Fruit fly (Drosophila melanogaster) Kc167 (cell line): ENCODE measurements around the gene CG14294.

ENCODE experiments used
- Myc ChIP-seq: fragments of >200 bp; optimal IDR thresholded peaks from 2 replicates; lab custom pipeline; 2017; ENCODE audit warnings: missing external identifiers
- Sin3A ChIP-seq: fragments of >200 bp; optimal IDR thresholded peaks from 2 replicates; lab custom pipeline; 2018; ENCODE audit warnings: missing external identifiers
- h ChIP-seq: fragments of >200 bp; optimal IDR thresholded peaks from 3 replicates; lab custom pipeline; 2018; ENCODE audit warnings: missing external identifiers
- insv ChIP-seq: fragments of >200 bp; optimal IDR thresholded peaks from 3 replicates; lab custom pipeline; 2018; ENCODE audit warnings: missing external identifiers
- psq ChIP-seq: fragments of >200 bp; optimal IDR thresholded peaks from 2 replicates; lab custom pipeline; 2017; ENCODE audit warnings: missing external identifiers
- ttk ChIP-seq: sonication (Bioruptor generic); optimal IDR thresholded peaks from 2 replicates; lab custom pipeline; 2017; ENCODE audit warnings: missing external identifiers

Gene CG14294

DNA sequence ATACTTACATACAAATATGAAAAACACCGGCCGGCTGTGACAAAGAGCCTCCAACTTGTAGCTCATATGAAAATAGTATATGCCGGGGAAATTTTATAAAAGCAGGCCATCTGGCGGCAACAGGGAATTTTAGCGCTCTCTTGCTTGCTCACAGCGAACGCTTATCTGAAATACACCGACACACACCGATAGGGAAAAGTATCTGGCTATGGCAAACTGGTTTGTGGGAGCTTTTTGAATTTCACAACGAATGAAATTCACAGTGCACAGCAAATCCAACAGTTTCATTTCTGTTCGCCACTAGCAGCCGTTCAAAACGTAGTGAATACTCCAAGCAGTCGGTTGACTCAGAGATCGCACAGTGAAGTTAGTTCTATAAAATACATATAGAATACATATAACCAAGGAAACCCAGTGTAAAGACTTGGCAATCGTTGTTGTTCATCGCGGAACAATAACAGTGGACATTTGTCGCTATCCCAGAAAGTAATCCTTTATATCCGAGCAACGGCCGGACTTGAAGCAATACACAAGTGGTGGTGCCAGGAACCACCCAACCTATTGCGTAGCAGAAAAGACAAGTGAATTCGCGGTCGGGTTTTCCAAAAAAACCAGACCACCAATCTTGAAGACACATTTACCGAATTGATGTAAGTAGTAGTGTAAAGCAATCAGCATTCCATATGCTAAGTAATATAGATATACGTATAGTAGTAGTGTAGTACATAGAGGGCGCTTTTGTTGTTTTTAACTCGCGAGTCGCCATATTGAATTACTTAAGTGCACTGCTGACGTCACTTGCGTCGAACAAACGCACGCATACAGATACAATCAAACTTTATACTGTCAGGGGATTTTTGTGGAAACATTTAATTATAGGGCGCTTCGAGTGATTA is 16.2 kb upstream of the CG14294 start:
- TF ChIP-seq insv (lab: Kevin White, UChicago) (no peak), ttk (no peak), h (lab: Kevin White, UChicago) (no peak), Sin3A (lab: Kevin White, UChicago) (no peak), psq (no peak), Myc (no peak)

dm6 chr3R:18916715-18917253 is 14.7 kb upstream of the CG14294 start:
- TF ChIP-seq h (lab: Kevin White, UChicago) (no peak), ttk (no peak), insv (lab: Kevin White, UChicago) (no peak), Myc (no peak), Sin3A (lab: Kevin White, UChicago) (no peak), psq (no peak)

DNA sequence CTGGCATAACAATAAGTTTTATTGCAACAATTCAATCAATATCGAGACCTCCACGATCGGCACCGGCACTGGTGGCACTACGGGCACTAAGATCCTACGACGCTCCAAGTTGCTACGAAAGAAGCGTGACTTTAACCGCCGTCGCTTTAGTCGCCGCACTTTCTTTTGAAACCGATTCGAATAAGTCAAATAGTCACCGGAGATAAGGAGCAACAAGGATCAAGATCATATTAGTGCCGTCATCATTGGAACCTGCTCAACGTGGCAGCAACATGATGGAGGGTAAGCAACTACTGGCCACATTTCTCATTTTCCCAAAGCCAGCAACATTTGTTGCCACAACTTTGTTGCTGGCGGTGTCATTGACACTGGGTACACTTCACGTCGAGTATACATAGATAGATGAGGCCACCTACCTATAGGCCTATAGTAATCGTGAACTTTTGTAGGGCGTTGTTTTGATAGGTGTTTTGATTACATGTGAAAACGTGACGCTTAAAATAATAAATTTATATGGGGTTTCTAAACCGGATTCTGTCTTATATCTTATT is 13.7 kb upstream of the CG14294 start:
- TF ChIP-seq insv (lab: Kevin White, UChicago) (no peak), psq (no peak), Sin3A (lab: Kevin White, UChicago) (no peak), Myc (no peak), h (lab: Kevin White, UChicago) (no peak), ttk (no peak)

DNA sequence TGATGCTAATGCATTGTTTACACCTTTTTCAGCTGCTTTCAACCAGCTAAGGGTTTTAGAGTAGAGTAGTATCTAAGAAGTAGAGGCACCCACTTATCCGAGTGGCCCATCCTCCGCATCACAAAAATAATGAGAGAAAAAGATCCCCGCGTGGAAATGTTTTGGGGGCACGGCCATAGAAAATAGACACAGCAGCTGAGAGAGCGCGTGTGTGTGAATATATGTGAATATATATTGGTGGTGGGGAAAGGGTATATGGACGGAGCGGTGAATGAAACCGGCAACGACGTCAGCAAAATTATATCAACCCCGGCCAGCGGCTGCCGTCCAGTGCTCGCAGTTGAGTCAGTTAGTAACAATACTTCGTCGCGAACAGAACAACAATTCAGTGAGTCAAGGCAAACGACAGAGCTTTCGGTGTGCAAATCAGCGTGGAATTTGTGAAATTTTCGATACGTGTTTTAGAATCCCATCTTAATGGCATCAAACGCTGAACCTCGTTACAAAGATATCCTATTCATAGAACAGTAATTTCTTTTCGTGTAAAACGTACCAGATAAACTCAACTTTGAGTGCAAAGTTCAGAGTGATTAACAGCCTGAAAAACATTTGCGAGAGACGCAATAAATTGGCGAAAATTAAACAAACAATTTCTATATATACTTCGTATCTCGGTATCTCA is 12.7 kb upstream of the CG14294 start, which contains the start of gene Xrp1:
TSS of gene Xrp1 (plus strand) at position 375 of the 682 bp plus-strand sequence.
- TF ChIP-seq Myc (no peak), psq (no peak), h (lab: Kevin White, UChicago) (no peak), insv (lab: Kevin White, UChicago) (no peak), Sin3A (lab: Kevin White, UChicago) (no peak), ttk (no peak)

dm6 chr3R:18913856-18914593 is 12.0 kb upstream of the CG14294 start:
- no peak for TF ChIP-seq Myc
- no peak for TF ChIP-seq Sin3A (lab: Kevin White, UChicago)
- no peak for TF ChIP-seq ttk

DNA sequence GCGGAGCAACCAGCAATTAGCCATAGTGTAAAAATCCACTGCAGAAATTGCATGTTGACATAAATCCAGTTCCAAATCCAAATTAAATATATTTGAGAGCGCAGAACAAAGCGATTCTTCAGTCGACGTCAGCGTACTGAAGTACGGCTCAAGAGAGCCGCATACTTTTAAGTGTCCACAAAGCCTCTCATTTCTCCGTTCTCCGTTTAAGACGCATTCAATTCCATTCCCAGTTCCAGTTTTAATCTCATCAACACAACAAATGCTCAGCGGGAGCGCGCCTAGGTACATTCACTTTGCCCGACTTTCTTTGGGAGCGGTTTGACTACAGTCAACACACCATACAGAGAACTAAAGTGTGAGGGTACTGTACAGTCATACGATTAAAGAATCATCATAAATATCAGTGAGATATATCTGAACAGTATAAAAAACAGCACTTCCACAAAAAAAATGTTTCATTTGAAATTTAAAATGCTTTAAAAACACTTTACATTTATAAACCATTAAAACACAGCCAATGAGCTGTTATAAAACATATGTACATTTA is 10.8 kb upstream of the CG14294 start, which contains the start of gene Sgsh:
TSS of gene Sgsh (minus strand) at position 141 of the 550 bp plus-strand sequence.
- no peak for TF ChIP-seq h (lab: Kevin White, UChicago)
- TF ChIP-seq Sin3A (lab: Kevin White, UChicago): no peak

DNA sequence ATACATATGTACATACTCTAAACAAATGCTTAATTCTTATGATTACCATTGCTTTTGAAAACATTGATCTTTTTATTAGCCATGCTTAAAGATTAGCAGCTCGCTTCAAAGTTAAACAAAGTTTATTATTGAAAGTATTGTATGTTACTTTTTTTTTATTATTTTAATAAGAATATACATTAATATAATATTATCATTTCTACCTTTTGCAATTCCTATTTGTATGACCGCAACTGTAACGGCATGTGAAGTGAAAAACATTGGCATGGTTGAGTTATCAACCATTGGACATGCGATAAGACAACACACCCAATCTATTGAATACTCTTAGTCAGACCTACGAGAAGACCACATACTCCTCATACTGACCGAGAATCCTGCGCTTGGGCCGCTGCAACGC is 8.9 kb upstream of the CG14294 start:
- TF ChIP-seq Sin3A (lab: Kevin White, UChicago) (no peak), insv (lab: Kevin White, UChicago) (no peak)

dm6 chr3R:18910336-18910735 is 8.3 kb upstream of the CG14294 start:
- TF ChIP-seq Sin3A (lab: Kevin White, UChicago): no peak
- no peak for TF ChIP-seq insv (lab: Kevin White, UChicago)
- no peak for TF ChIP-seq Myc
- TF ChIP-seq h (lab: Kevin White, UChicago): no peak
- no peak for TF ChIP-seq psq
- no peak for TF ChIP-seq ttk

- TF ChIP-seq insv (lab: Kevin White, UChicago) (no peak), Sin3A (lab: Kevin White, UChicago) (no peak), Myc (no peak), ttk (no peak), psq (no peak), h (lab: Kevin White, UChicago) (no peak)
These were observed 4.1 kb upstream of the CG14294 start, which contains the start of gene EndoA for dm6 chr3R:18905921-18906878. Gene EndoA (plus strand): TSS chr3R:18906609.

DNA sequence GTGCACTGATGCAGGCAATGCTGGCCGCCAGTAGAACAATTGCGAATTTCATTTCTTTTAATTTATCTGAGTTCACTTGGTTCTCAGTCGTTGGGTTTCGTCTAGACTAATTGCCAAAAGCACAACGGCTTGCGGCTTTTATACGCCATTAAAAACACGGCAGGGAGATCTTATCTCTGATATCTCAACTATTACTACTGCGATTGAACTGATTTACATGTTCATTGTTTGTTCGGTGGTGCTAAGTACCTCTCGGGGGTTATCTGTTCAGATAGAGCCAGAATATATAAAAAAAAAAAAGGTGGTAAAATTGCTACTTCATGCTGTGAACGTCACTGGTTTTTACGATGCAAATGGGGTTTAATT is 3.5 kb upstream of the CG14294 start, which contains the start of gene CG14292:
TSS of gene CG14292 (minus strand) at position 101 of the 366 bp plus-strand sequence.
- TF ChIP-seq h (lab: Kevin White, UChicago): no peak
- TF ChIP-seq psq: no peak
- no peak for TF ChIP-seq insv (lab: Kevin White, UChicago)
- TF ChIP-seq Myc: no peak
- TF ChIP-seq ttk: no peak
- no peak for TF ChIP-seq Sin3A (lab: Kevin White, UChicago)

DNA sequence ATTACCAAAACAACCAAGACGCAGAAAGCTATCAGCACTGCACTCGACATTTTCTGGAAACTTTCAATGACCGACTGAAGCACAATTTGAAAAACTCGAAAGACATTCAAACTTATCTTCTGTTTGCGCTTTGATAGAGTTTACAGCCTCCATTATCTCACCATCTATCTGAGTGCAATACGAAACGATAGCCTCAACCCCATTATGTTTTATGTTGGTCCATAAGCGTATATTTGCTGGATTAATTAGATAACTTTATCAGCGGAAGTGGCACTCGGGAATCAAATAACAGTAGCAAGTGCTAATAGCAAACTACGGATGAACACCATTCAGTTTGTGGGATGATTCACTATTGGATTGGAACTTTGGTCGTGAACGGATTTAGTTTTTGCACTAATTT is 794 bp upstream of the CG14294 start, which contains the start of gene CG34284:
TSS of gene CG34284 (minus strand) at position 76 of the 400 bp plus-strand sequence.
- TF ChIP-seq Myc: no peak
- no peak for TF ChIP-seq h (lab: Kevin White, UChicago)
- TF ChIP-seq psq: no peak
- TF ChIP-seq Sin3A (lab: Kevin White, UChicago): no peak
- TF ChIP-seq ttk: no peak
